Fruit fly (Drosophila melanogaster): Measurements from ENCODE around the gene Rpn7.

Rpn7 gene

DNA sequence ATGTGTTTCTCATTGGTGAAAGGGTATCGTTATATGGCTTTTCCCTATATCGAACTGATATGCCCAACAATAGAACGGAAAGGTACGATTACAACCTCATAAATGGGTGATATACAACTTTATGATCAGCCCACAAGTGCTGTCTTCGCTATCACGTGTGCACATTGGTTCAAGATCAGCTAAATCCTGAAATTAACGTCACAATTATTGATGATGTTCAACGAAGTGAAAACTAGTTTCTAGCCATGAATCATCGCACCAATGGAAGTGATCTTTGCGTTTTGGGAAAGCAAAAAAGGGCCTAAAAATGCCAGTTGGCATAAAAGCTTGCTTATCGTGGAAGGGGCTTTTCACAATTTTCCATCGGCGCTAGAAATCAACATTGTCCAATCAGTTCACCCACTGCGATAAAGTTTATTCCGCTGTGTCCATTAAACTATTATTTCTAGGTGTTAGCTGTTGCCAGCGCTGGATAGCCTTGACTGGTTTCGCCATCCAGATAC lies 2.8 kb upstream of the Rpn7 start, which contains the start of gene CG7054 (continued):
- TF ChIP-seq Atf6 (GFP tag; IDR thresholded peaks at IDR 0.05) (peak; percentile 42; the same call in 1 of the 2 replicates), seq (GFP tag; IDR thresholded peaks at IDR 0.05) (no peak), Doc3 (GFP tag; IDR thresholded peaks at IDR 0.05; ENCODE audit: partially characterized antibody) (0 out of 3 replicates have a peak, but pooled peaks have one; percentile 18), NFAT (GFP tag; IDR thresholded peaks at IDR 0.05) (no peak), CG14965 (GFP tag; optimal IDR thresholded peaks at IDR 0.05; ENCODE audit: borderline replicate concordance) (no peak), Asciz (GFP tag; optimal IDR thresholded peaks at IDR 0.05) (no peak), ash1 (GFP tag; optimal IDR thresholded peaks at IDR 0.05) (no peak), Hr39 (optimal IDR thresholded peaks at IDR 0.05) (no peak), nau (GFP tag; optimal IDR thresholded peaks at IDR 0.05) (no peak), pb (GFP tag; optimal IDR thresholded peaks at IDR 0.05) (no peak), Ptx1 (GFP tag; IDR thresholded peaks at IDR 0.05) (no peak), ara (GFP tag; IDR thresholded peaks at IDR 0.05) (no peak), fu2 (GFP tag; optimal IDR thresholded peaks at IDR 0.05) (no peak), CG12155 (GFP tag; optimal IDR thresholded peaks at IDR 0.05) (no peak), CG7963 (GFP tag; IDR thresholded peaks at IDR 0.05; ENCODE audit: partially characterized antibody) (no peak), CG10543 (GFP tag; optimal IDR thresholded peaks at IDR 0.05) (peak; percentile 56), CG33213 (GFP tag; optimal IDR thresholded peaks at IDR 0.05) (no peak), crc (GFP tag; optimal IDR thresholded peaks at IDR 0.05) (no peak), Opbp (GFP tag; IDR thresholded peaks at IDR 0.05; ENCODE audit: partially characterized antibody) (no peak), CG11723 (GFP tag; optimal IDR thresholded peaks at IDR 0.05) (no peak), CG30403 (GFP tag; optimal IDR thresholded peaks at IDR 0.05) (no peak), Dref (GFP tag; IDR thresholded peaks at IDR 0.05) (no peak), sim (GFP tag; IDR thresholded peaks at IDR 0.05) (no peak), Atf-2 (GFP tag; optimal IDR thresholded peaks at IDR 0.05) (no peak), Taf1 (GFP tag; IDR thresholded peaks at IDR 0.05) (no peak), chn (GFP tag; optimal IDR thresholded peaks at IDR 0.05) (no peak), CG3847 (GFP tag; IDR thresholded peaks at IDR 0.05) (no peak), Sry-δ (GFP tag; optimal IDR thresholded peaks at IDR 0.05) (no peak), CG10431 (GFP tag; optimal IDR thresholded peaks at IDR 0.05) (no peak), gfzf (GFP tag; optimal IDR thresholded peaks at IDR 0.05) (peak; percentile 61), run (tag; optimal IDR thresholded peaks at IDR 0.05) (no peak), dan (GFP tag; IDR thresholded peaks at IDR 0.05) (no peak), CG15073 (GFP tag; optimal IDR thresholded peaks at IDR 0.05) (no peak), caup (GFP tag; optimal IDR thresholded peaks at IDR 0.05; ENCODE audit: severe bottlenecking) (peak; percentile 63), br (optimal IDR thresholded peaks at IDR 0.05) (no peak), Eip74EF (GFP tag; optimal IDR thresholded peaks at IDR 0.05) (peak in 1 of 2 experiments; percentile 43), ind (GFP tag; optimal IDR thresholded peaks at IDR 0.05) (no peak), CG8290 (GFP tag; optimal IDR thresholded peaks at IDR 0.05) (no peak), CG8290 (tag; optimal IDR thresholded peaks at IDR 0.05) (no peak), CG6683 (GFP tag; optimal IDR thresholded peaks at IDR 0.05) (no peak), Chrac-16 (GFP tag; optimal IDR thresholded peaks at IDR 0.05) (no peak), CG7745 (tag; optimal IDR thresholded peaks at IDR 0.05) (no peak), CG2120 (GFP tag; optimal IDR thresholded peaks at IDR 0.05) (peak; percentile 48), CG16863 (GFP tag; optimal IDR thresholded peaks at IDR 0.05) (no peak), Hmr (GFP tag; optimal IDR thresholded peaks at IDR 0.05) (peak; percentile 74), gcm (GFP tag; optimal IDR thresholded peaks at IDR 0.05) (peak; percentile 2), repo (GFP tag; optimal IDR thresholded peaks at IDR 0.05) (no peak), abd-A (tag; optimal IDR thresholded peaks at IDR 0.05) (no peak), Usf (GFP tag; optimal IDR thresholded peaks at IDR 0.05) (no peak), crol (GFP tag; IDR thresholded peaks at IDR 0.05) (no peak), CG16815 (GFP tag; optimal IDR thresholded peaks at IDR 0.05) (no peak), CG6689 (GFP tag; IDR thresholded peaks at IDR 0.05) (no peak)
